Worm (Caenorhabditis elegans): ENCODE data around the gene C33F10.12.

The C33F10.12 gene

DNA sequence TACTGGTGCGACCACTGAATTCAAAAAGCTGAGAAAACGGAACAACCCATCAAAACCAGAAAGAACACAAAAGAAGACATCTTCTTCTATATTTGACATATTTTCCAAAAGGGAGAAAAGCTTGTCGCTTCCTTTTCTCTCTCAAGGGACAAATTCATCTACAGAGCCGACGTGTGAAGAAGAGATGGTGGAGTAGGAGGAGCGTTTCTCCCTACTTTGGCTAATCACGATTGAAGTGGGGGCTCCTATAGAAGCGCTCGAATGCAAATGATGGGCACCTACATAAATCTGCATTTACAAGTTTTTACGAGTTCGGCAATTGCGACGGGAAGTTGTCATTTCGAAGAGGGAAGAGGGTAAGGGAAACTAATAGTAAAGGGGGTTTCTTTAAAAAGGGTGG, 31.3 kb downstream of the C33F10.12 start:
- TF ChIP-seq dpl-1 (GFP tag; optimal IDR thresholded peaks at IDR 0.05) (no peak), let-607 (tag; optimal IDR thresholded peaks at IDR 0.05) (no peak), C06A6.2 (GFP tag; conservative IDR thresholded peaks at IDR 0.05) (no peak)

DNA sequence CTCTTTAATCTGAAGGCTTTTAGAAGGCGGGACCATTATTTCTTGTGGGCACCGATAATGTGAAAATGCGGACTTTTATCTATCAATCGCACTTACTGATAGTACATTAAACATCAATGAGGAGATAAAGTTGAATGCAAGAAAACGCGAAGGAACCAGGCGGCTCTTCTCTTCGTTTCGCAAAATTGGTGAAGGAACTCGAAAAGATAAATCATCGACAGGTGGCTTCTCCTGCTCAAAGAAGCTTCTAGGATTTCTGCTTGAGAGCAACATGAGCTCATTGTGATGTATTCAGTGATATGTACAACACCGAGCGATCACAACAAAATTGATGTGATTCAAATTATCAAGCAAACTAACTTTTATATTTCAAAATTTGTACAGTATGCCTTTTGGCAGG, 31.8 kb downstream of the C33F10.12 start:
- TF ChIP-seq ama-1 (optimal IDR thresholded peaks at IDR 0.05) (no peak), ama-1 (GFP tag; optimal IDR thresholded peaks at IDR 0.05) (no peak), atf-7 (tag; optimal IDR thresholded peaks at IDR 0.05) (no peak), lin-40 (tag; optimal IDR thresholded peaks at IDR 0.05) (no peak), F23B12.7 (tag; optimal IDR thresholded peaks at IDR 0.05; ENCODE audit: insufficient read depth) (no peak), attf-5 (GFP tag; optimal IDR thresholded peaks at IDR 0.05) (no peak), ccch-3 (GFP tag; optimal IDR thresholded peaks at IDR 0.05) (no peak), lsl-1 (GFP tag; optimal IDR thresholded peaks at IDR 0.05) (no peak), sptf-2 (GFP tag; optimal IDR thresholded peaks at IDR 0.05) (no peak), F57C9.4 (tag; optimal IDR thresholded peaks at IDR 0.05) (no peak), madf-8 (GFP tag; conservative IDR thresholded peaks at IDR 0.05) (no peak), lir-1 (GFP tag; conservative IDR thresholded peaks at IDR 0.05) (no peak), chd-7 (tag; optimal IDR thresholded peaks at IDR 0.05) (no peak), K12H6.12 (tag; optimal IDR thresholded peaks at IDR 0.05) (no peak), ztf-6 (GFP tag; IDR thresholded peaks at IDR 0.05) (no peak), ceh-79 (tag; optimal IDR thresholded peaks at IDR 0.05) (no peak)

DNA sequence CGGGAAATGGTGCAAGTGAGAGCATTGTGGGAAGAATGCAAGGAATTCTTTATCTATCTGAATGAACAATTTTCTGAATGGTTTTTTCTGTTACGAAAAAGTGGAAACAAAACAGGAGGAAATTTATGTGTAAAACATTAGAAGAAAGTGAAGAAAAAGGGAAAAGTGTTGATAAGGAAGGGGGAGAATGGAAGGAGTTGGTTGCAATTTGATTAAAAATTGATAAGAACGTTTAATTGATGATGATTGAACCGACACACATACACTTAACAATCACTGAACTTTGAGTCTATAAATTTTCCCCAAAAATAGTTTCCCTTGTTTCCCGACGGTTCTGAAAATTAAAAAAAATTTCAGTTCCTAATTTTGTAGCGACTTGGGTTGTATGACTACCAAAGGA, 34.6 kb downstream of the C33F10.12 start:
- TF ChIP-seq nhr-80 (tag; optimal IDR thresholded peaks at IDR 0.05): peak; percentile 63
- no peak for TF ChIP-seq T07F8.4 (tag; optimal IDR thresholded peaks at IDR 0.05)

DNA sequence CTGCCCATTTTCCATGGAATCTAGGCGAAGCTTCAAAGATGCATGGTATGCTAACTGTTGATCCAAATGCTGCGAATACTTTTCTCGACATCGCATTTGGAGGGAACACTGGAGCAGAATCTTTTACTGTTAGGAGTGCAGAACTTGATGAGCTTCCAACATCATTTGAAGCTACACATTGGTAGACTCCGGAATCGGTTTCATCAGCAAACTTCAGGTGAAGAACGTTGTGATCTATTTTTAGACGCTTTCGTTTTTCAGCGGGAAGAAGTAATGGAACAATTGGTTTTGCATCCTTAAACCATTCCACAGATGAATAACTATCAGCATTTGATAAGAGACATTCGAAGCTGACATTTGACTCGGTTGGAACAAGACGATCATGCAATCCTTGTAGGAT, 37.0 kb downstream of the C33F10.12 start:
- TF ChIP-seq ztf-3 (GFP tag; optimal IDR thresholded peaks at IDR 0.05) (no peak), sptf-2 (GFP tag; optimal IDR thresholded peaks at IDR 0.05) (no peak), B0019.2 (GFP tag; conservative IDR thresholded peaks at IDR 0.05) (no peak), aptf-3 (GFP tag; IDR thresholded peaks at IDR 0.05) (no peak), ztf-28 (GFP tag; IDR thresholded peaks at IDR 0.05) (no peak), repo-1 (tag; optimal IDR thresholded peaks at IDR 0.05) (no peak), lag-1 (GFP tag; IDR thresholded peaks at IDR 0.05) (no peak), egl-18 (GFP tag; IDR thresholded peaks at IDR 0.05) (no peak), sdz-38 (tag; optimal IDR thresholded peaks at IDR 0.05) (no peak), pha-4 (tag; optimal IDR thresholded peaks at IDR 0.05) (no peak), ekl-4 (GFP tag; IDR thresholded peaks at IDR 0.05) (no peak)

DNA sequence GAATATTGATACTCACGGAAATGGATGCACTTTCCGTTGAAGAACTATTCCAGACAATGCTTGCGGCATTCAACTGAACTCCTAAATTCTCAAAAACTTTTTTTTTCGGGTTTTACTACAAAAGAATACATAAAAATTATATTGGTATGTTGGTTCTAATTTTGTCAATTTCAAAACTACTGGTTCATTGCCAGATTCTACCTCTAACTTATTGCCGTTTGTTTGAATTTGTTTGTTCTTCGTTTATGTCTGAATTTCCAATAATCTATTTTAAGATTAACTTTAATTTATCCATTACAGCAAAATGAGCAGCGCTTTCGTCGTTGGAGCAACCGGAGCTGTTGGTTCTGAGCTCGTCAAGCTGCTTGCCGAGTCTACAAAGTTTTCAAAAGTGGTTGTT, 40.5 kb downstream of the C33F10.12 start, which contains the start of gene C33F10.14:
Gene C33F10.14 (plus strand): TSS at position 301 of the 400 bp plus-strand sequence.
- TF ChIP-seq F10E7.11 (tag; optimal IDR thresholded peaks at IDR 0.05): no peak
- no peak for TF ChIP-seq egl-18 (GFP tag; IDR thresholded peaks at IDR 0.05)
- no peak for TF ChIP-seq zfh-2 (GFP tag; conservative IDR thresholded peaks at IDR 0.05)
- no peak for TF ChIP-seq ccch-3 (GFP tag; optimal IDR thresholded peaks at IDR 0.05)
- no peak for TF ChIP-seq F39B2.1 (GFP tag; IDR thresholded peaks at IDR 0.05)
- TF ChIP-seq ama-1 (optimal IDR thresholded peaks at IDR 0.05): no peak
- no peak for TF ChIP-seq ama-1 (GFP tag; optimal IDR thresholded peaks at IDR 0.05)
- no peak for TF ChIP-seq egrh-3 (GFP tag; IDR thresholded peaks at IDR 0.05)
- no peak for TF ChIP-seq nfyb-1 (GFP tag; IDR thresholded peaks at IDR 0.05)
- TF ChIP-seq sdz-38 (tag; optimal IDR thresholded peaks at IDR 0.05): no peak
- no peak for TF ChIP-seq rpc-1 (optimal IDR thresholded peaks at IDR 0.05)
- no peak for TF ChIP-seq rpc-1 (tag; optimal IDR thresholded peaks at IDR 0.05)
- TF ChIP-seq fkh-3 (tag; optimal IDR thresholded peaks at IDR 0.05): no peak
- TF ChIP-seq lin-35 (GFP tag; optimal IDR thresholded peaks at IDR 0.05): no peak
- TF ChIP-seq ets-4 (GFP tag; optimal IDR thresholded peaks at IDR 0.05): no peak
